Fruit fly (Drosophila melanogaster) whole organism, embryonic: ENCODE data around the gene CG14797.

Experiments
- Awh ChIP-seq: fragments of 200-800 bp; sonication (Bioruptor generic); IDR thresholded peaks from 2 replicates; pipeline ENCODE4, ENCODE4 v1.3.6; 2022; ENCODE audit warnings: missing biosample characterization, missing genetic modification characterization
- CG10209 ChIP-seq: fragments of 200-800 bp; sonication (Bioruptor generic); optimal IDR thresholded peaks from 3 replicates; lab custom pipeline; 2017; ENCODE audit warnings: missing biosample characterization, mild to moderate bottlenecking, missing genetic modification characterization, missing genetic modification reagents
- CG10274 ChIP-seq: fragments of 200-800 bp; sonication (Bioruptor generic); optimal IDR thresholded peaks from 3 replicates; lab custom pipeline; 2017; ENCODE audit warnings: missing biosample characterization, mild to moderate bottlenecking, missing genetic modification characterization
- CG13287 ChIP-seq: fragments of 200-800 bp; sonication (Bioruptor generic); IDR thresholded peaks from 2 replicates; pipeline ENCODE4 v1.3.6; 2022; ENCODE audit warnings: missing biosample characterization, missing genetic modification characterization; ENCODE audit not compliant: partially characterized antibody
- CG13775 ChIP-seq: fragments of 200-800 bp; sonication (Bioruptor generic); optimal IDR thresholded peaks from 3 replicates; lab custom pipeline; 2017; ENCODE audit warnings: missing biosample characterization, mild to moderate bottlenecking, missing genetic modification characterization
- CG15269 ChIP-seq: fragments of 200-800 bp; sonication (Bioruptor generic); optimal IDR thresholded peaks from 2 replicates; lab custom pipeline; 2018; ENCODE audit warnings: missing biosample characterization, mild to moderate bottlenecking, missing genetic modification characterization, moderate library complexity
- CG15479 ChIP-seq: fragments of 200-800 bp; sonication (Bioruptor generic); optimal IDR thresholded peaks from 3 replicates; lab custom pipeline; 2019; ENCODE audit warnings: missing biosample characterization, mild to moderate bottlenecking, missing genetic modification characterization, moderate library complexity
- CG16863 ChIP-seq: fragments of 200-800 bp; sonication (Bioruptor generic); optimal IDR thresholded peaks from 3 replicates; lab custom pipeline; 2016; ENCODE audit warnings: missing biosample characterization, missing genetic modification characterization
- CG17612 ChIP-seq: fragments of 200-800 bp; sonication (Bioruptor generic); IDR thresholded peaks from 2 replicates; pipeline ENCODE4 v1.3.6; 2022; ENCODE audit warnings: missing biosample characterization, missing genetic modification characterization
- CG18262 ChIP-seq: fragments of 200-800 bp; optimal IDR thresholded peaks from 3 replicates; lab custom pipeline; 2019; ENCODE audit warnings: missing biosample characterization, mild to moderate bottlenecking, missing genetic modification characterization, moderate library complexity
- CG2199 ChIP-seq: fragments of 200-800 bp; sonication (Bioruptor generic); IDR thresholded peaks from 3 replicates; pipeline ENCODE4 v1.3.6; 2022; ENCODE audit warnings: missing biosample characterization, missing genetic modification characterization
- CG30431 ChIP-seq: fragments of 200-800 bp; sonication (Bioruptor generic); optimal IDR thresholded peaks from 2 replicates; lab custom pipeline; 2017; ENCODE audit warnings: missing biosample characterization, missing genetic modification characterization
- CG31224 ChIP-seq: fragments of 200-800 bp; sonication (Bioruptor generic); IDR thresholded peaks from 2 replicates; pipeline ENCODE4 v1.3.6; 2022; ENCODE audit warnings: missing biosample characterization, missing genetic modification characterization
- CG3995 ChIP-seq: fragments of 200-800 bp; sonication (Bioruptor generic); optimal IDR thresholded peaks from 3 replicates; lab custom pipeline; 2016; ENCODE audit warnings: missing biosample characterization, missing genetic modification characterization
- CG6791 ChIP-seq: fragments of 200-800 bp; sonication (Bioruptor generic); IDR thresholded peaks from 3 replicates; pipeline ENCODE4 v1.3.6; 2022; ENCODE audit warnings: missing biosample characterization, missing genetic modification characterization; ENCODE audit not compliant: partially characterized antibody
- CG7963 ChIP-seq: fragments of 200-800 bp; sonication (Bioruptor generic); IDR thresholded peaks from 3 replicates; pipeline ENCODE4 v1.3.6; 2022; ENCODE audit warnings: missing biosample characterization, missing genetic modification characterization; ENCODE audit not compliant: partially characterized antibody
- CG8924 ChIP-seq: fragments of 200-800 bp; optimal IDR thresholded peaks from 3 replicates; lab custom pipeline; 2019; ENCODE audit warnings: missing biosample characterization, mild to moderate bottlenecking, missing genetic modification characterization, moderate library complexity
- Dbx ChIP-seq: fragments of 200-800 bp; sonication (Bioruptor generic); IDR thresholded peaks from 3 replicates; pipeline ENCODE4 v1.3.6; 2022; ENCODE audit warnings: missing biosample characterization, missing genetic modification characterization
- Dek ChIP-seq: fragments of 200-800 bp; sonication (Bioruptor generic); optimal IDR thresholded peaks from 3 replicates; lab custom pipeline; 2019; ENCODE audit warnings: missing biosample characterization, mild to moderate bottlenecking, missing genetic modification characterization, moderate library complexity
- Dll ChIP-seq: fragments of 200-800 bp; sonication (Bioruptor generic); IDR thresholded peaks from 4 replicates; pipeline ENCODE4 v1.3.6; 2022; ENCODE audit warnings: missing biosample characterization, missing genetic modification characterization; ENCODE audit not compliant: partially characterized antibody
- Dp ChIP-seq: fragments of 200-800 bp; sonication (Bioruptor generic); optimal IDR thresholded peaks from 2 replicates; lab custom pipeline; 2018; ENCODE audit warnings: missing biosample characterization, mild to moderate bottlenecking, missing genetic modification characterization, moderate library complexity
- Drgx ChIP-seq: fragments of 200-800 bp; sonication (Bioruptor generic); IDR thresholded peaks from 2 replicates; pipeline ENCODE4 v1.3.6; 2022; ENCODE audit warnings: missing biosample characterization, missing genetic modification characterization
- Fer2 ChIP-seq: fragments of 200-800 bp; sonication (Bioruptor generic); optimal IDR thresholded peaks from 2 replicates; lab custom pipeline; 2018; ENCODE audit warnings: missing biosample characterization, mild to moderate bottlenecking, missing genetic modification characterization, moderate library complexity
- HHEX ChIP-seq: fragments of 200-800 bp; sonication (Bioruptor generic); optimal IDR thresholded peaks from 3 replicates; lab custom pipeline; 2017; ENCODE audit warnings: missing biosample characterization, mild to moderate bottlenecking, missing genetic modification characterization, missing genetic modification reagents
- HLH54F ChIP-seq: fragments of 200-800 bp; sonication (Bioruptor generic); optimal IDR thresholded peaks from 3 replicates; lab custom pipeline; 2016; ENCODE audit warnings: missing biosample characterization, missing genetic modification characterization
- Hr78 ChIP-seq, 2 experiments: fragments of 200-800 bp in 1 of 2; fragments of >200 bp in 1 of 2; sonication (Bioruptor generic) in 1 of 2; optimal IDR thresholded peaks; 2 replicates each; lab custom pipeline; 2017 to 2019; ENCODE audit warnings: missing biosample characterization in 2 of 2, missing genetic modification characterization in 2 of 2, mild to moderate bottlenecking in 1 of 2, moderate library complexity in 1 of 2
- Hsf ChIP-seq: fragments of 200-800 bp; sonication (Bioruptor generic); optimal IDR thresholded peaks from 3 replicates; lab custom pipeline; 2016; ENCODE audit warnings: missing biosample characterization, missing genetic modification characterization
- Lpt ChIP-seq: fragments of >200 bp; optimal IDR thresholded peaks from 2 replicates; lab custom pipeline; 2018; ENCODE audit warnings: missing biosample characterization, missing genetic modification characterization
- Max ChIP-seq: fragments of 200-800 bp; sonication (Bioruptor generic); optimal IDR thresholded peaks from 2 replicates; lab custom pipeline; 2016; ENCODE audit warnings: missing biosample characterization, mild to moderate bottlenecking, missing genetic modification characterization
- Ravus ChIP-seq: fragments of 200-800 bp; sonication (Bioruptor generic); IDR thresholded peaks from 2 replicates; pipeline ENCODE4 v1.3.6; 2022; ENCODE audit warnings: missing biosample characterization, missing genetic modification characterization
- Scr ChIP-seq: fragments of 200-800 bp; sonication (Bioruptor generic); IDR thresholded peaks from 2 replicates; pipeline ENCODE4 v1.3.6; 2022; ENCODE audit warnings: missing biosample characterization, missing genetic modification characterization; ENCODE audit not compliant: partially characterized antibody
- YL-1 ChIP-seq: fragments of 200-800 bp; sonication (Bioruptor generic); optimal IDR thresholded peaks from 3 replicates; lab custom pipeline; 2017; ENCODE audit warnings: missing biosample characterization, mild to moderate bottlenecking, missing genetic modification characterization
- abd-A ChIP-seq: fragments of 200-800 bp; sonication (Bioruptor generic); optimal IDR thresholded peaks from 3 replicates; lab custom pipeline; 2019; ENCODE audit warnings: missing biosample characterization, mild to moderate bottlenecking, missing genetic modification characterization, moderate library complexity
- al ChIP-seq: fragments of 200-800 bp; sonication (Bioruptor generic); IDR thresholded peaks from 2 replicates; pipeline ENCODE4 v1.3.6; 2022; ENCODE audit warnings: missing biosample characterization, missing genetic modification characterization
- chif ChIP-seq, 2 experiments: fragments of 200-800 bp; sonication (Bioruptor generic); optimal IDR thresholded peaks; 3 replicates each; lab custom pipeline; 2016; ENCODE audit warnings: missing biosample characterization in 2 of 2, missing genetic modification characterization in 2 of 2
- danr ChIP-seq: fragments of 200-800 bp; sonication (Bioruptor generic); IDR thresholded peaks from 2 replicates; pipeline ENCODE4 v1.3.6; 2022; ENCODE audit warnings: missing biosample characterization, missing genetic modification characterization
- esg ChIP-seq: fragments of 200-800 bp; sonication (Bioruptor generic); conservative IDR thresholded peaks from 2 replicates; pipeline ENCODE4 v1.3.6; 2022; ENCODE audit warnings: missing biosample characterization, missing genetic modification characterization
- grau ChIP-seq: fragments of 200-800 bp; optimal IDR thresholded peaks from 3 replicates; lab custom pipeline; 2019; ENCODE audit warnings: missing biosample characterization, mild to moderate bottlenecking, missing genetic modification characterization, moderate library complexity
- gsb ChIP-seq: fragments of 200-800 bp; sonication (Bioruptor generic); IDR thresholded peaks from 2 replicates; pipeline ENCODE4 v1.3.6; 2022; ENCODE audit warnings: missing biosample characterization, missing genetic modification characterization
- hbn ChIP-seq: fragments of 200-800 bp; sonication (Bioruptor generic); IDR thresholded peaks from 2 replicates; pipeline ENCODE4 v1.3.6; 2022; ENCODE audit warnings: missing biosample characterization, missing genetic modification characterization; ENCODE audit not compliant: partially characterized antibody
- lbe ChIP-seq: fragments of 200-800 bp; sonication (Bioruptor generic); optimal IDR thresholded peaks from 2 replicates; lab custom pipeline; 2016; ENCODE audit warnings: missing biosample characterization, mild to moderate bottlenecking, missing genetic modification characterization
- mld ChIP-seq: fragments of 200-800 bp; sonication (Bioruptor generic); IDR thresholded peaks from 3 replicates; pipeline ENCODE4 v1.3.6; 2022; ENCODE audit warnings: missing biosample characterization, missing genetic modification characterization; ENCODE audit not compliant: partially characterized antibody
- nerfin-1 ChIP-seq: fragments of 200-800 bp; sonication (Bioruptor generic); optimal IDR thresholded peaks from 3 replicates; lab custom pipeline; 2019; ENCODE audit warnings: missing biosample characterization, mild to moderate bottlenecking, missing genetic modification characterization, moderate library complexity
- phol ChIP-seq: fragments of 200-800 bp; sonication (Bioruptor generic); optimal IDR thresholded peaks from 3 replicates; lab custom pipeline; 2018; ENCODE audit warnings: missing biosample characterization, mild to moderate bottlenecking, missing genetic modification characterization, moderate library complexity
- rib ChIP-seq: fragments of 200-800 bp; sonication (Bioruptor generic); IDR thresholded peaks from 2 replicates; pipeline ENCODE4 v1.3.6; 2022; ENCODE audit warnings: missing biosample characterization, missing genetic modification characterization
- ro ChIP-seq: fragments of 200-800 bp; sonication (Bioruptor generic); IDR thresholded peaks from 2 replicates; pipeline ENCODE4 v1.3.6; 2022; ENCODE audit warnings: missing biosample characterization, missing genetic modification characterization
- ttk ChIP-seq: fragments of 200-800 bp; sonication (Bioruptor generic); IDR thresholded peaks from 2 replicates; pipeline ENCODE4 v2.1.2; 2022; ENCODE audit warnings: missing biosample characterization, missing genetic modification characterization
- tup ChIP-seq: fragments of 200-800 bp; sonication (Bioruptor generic); optimal IDR thresholded peaks from 2 replicates; lab custom pipeline; 2016; ENCODE audit warnings: missing biosample characterization, mild to moderate bottlenecking, missing genetic modification characterization, moderate library complexity
- unc-4 ChIP-seq: fragments of 200-800 bp; sonication (Bioruptor generic); IDR thresholded peaks from 2 replicates; pipeline ENCODE4 v1.3.6; 2022; ENCODE audit warnings: missing biosample characterization, missing genetic modification characterization; ENCODE audit not compliant: partially characterized antibody
- yki ChIP-seq: fragments of >200 bp; optimal IDR thresholded peaks from 3 replicates; lab custom pipeline; 2018

CG14797 gene

dm6 chrX:1669214-1669613 is 12.2 kb upstream of the CG14797 start, which contains the start of the genes CG3740 and hfw (continued):
- TF ChIP-seq Hr78 (GFP tag; optimal IDR thresholded peaks at IDR 0.05; lab: Kevin White, UChicago) = no peak
- TF ChIP-seq ttk = peak; percentile 71
- TF ChIP-seq HLH54F (GFP tag; lab: Kevin White, UChicago) = no peak
- TF ChIP-seq CG17612 = peak; percentile 28; the same call in 1 of the 2 replicates
- TF ChIP-seq Scr (GFP tag; lab: Robert Waterston, UW) = peak; percentile 95
- TF ChIP-seq al = peak; percentile 78
- peak; percentile 92 for TF ChIP-seq CG13287 (GFP tag; lab: Robert Waterston, UW)
- TF ChIP-seq mld = peak; percentile 52; the same call in 1 of the 3 replicates
- peak; percentile 44 for TF ChIP-seq HHEX (GFP tag; lab: Kevin White, UChicago)
- TF ChIP-seq danr (GFP tag; lab: Robert Waterston, UW) = peak; percentile 53; the same call in 1 of the 2 replicates
- peak; percentile 59 for TF ChIP-seq Drgx (GFP tag; lab: Robert Waterston, UW)
- peak; percentile 82 for TF ChIP-seq CG7963 (GFP tag; lab: Robert Waterston, UW)
- TF ChIP-seq Hsf (GFP tag; lab: Kevin White, UChicago) = peak; percentile 38
- TF ChIP-seq tup (GFP tag; lab: Kevin White, UChicago) = peak; percentile 23
- TF ChIP-seq gsb (GFP tag; lab: Robert Waterston, UW) = peak; percentile 22; the same call in 1 of the 2 replicates
- TF ChIP-seq rib (GFP tag; lab: Robert Waterston, UW) = no peak
- 0 out of 2 replicates have a peak, but pooled peaks have one; percentile 22 for TF ChIP-seq ro (GFP tag; lab: Robert Waterston, UW)
- no peak for TF ChIP-seq yki
- TF ChIP-seq nerfin-1 (tag; lab: Kevin White, UChicago) = peak; percentile 3
- TF ChIP-seq Dbx (GFP tag; lab: Robert Waterston, UW) = peak; percentile 82
- peak; percentile 78 for TF ChIP-seq grau
- TF ChIP-seq CG31224 (GFP tag; lab: Robert Waterston, UW) = peak; percentile 60
- TF ChIP-seq CG30431 (GFP tag; lab: Kevin White, UChicago) = peak; percentile 40
- peak; percentile 94 for TF ChIP-seq Dll (GFP tag; lab: Robert Waterston, UW)
- peak; percentile 60 for TF ChIP-seq CG8924 (tag; lab: Kevin White, UChicago)
- peak; percentile 79 for TF ChIP-seq CG13775
- TF ChIP-seq CG6791 (GFP tag; lab: Robert Waterston, UW) = peak; percentile 83
- TF ChIP-seq Dek (tag; lab: Kevin White, UChicago) = peak; percentile 46
- peak; percentile 88 for TF ChIP-seq hbn (GFP tag; lab: Robert Waterston, UW)
- peak; percentile 73 for TF ChIP-seq esg (GFP tag; lab: Robert Waterston, UW)
- peak; percentile 34 for TF ChIP-seq Max (GFP tag; lab: Kevin White, UChicago)
- TF ChIP-seq CG2199 (GFP tag; lab: Robert Waterston, UW) = 0 out of 3 replicates have a peak, but pooled peaks have one; percentile 34
- no peak for TF ChIP-seq CG15479 (GFP tag; lab: Kevin White, UChicago)
- no peak for TF ChIP-seq CG10274 (GFP tag; lab: Kevin White, UChicago)
- TF ChIP-seq lbe (GFP tag; lab: Kevin White, UChicago) = peak; percentile 74
- no peak for TF ChIP-seq abd-A (tag; lab: Kevin White, UChicago)
- TF ChIP-seq CG18262 (tag; lab: Kevin White, UChicago) = no peak
- peak; percentile 46 for TF ChIP-seq Fer2 (tag; lab: Kevin White, UChicago)
- TF ChIP-seq Awh (GFP tag; lab: Robert Waterston, UW) = peak; percentile 66
- peak; percentile 41 for TF ChIP-seq Dp (GFP tag; lab: Kevin White, UChicago)
- TF ChIP-seq YL-1 (GFP tag; lab: Kevin White, UChicago) = peak; percentile 60
- TF ChIP-seq chif (GFP tag; optimal IDR thresholded peaks at IDR 0.05; lab: Kevin White, UChicago) = peak in 1 of 2 experiments; percentile 10
- peak; percentile 83 for TF ChIP-seq phol (tag; lab: Kevin White, UChicago)
- TF ChIP-seq CG16863 (GFP tag; lab: Kevin White, UChicago) = no peak
- TF ChIP-seq CG10209 (GFP tag; lab: Kevin White, UChicago) = peak; percentile 62
- peak; percentile 94 for TF ChIP-seq unc-4 (GFP tag; lab: Robert Waterston, UW)
- TF ChIP-seq Ravus (GFP tag; lab: Robert Waterston, UW) = peak; percentile 12; the same call in 1 of the 2 replicates
- peak; percentile 61 for TF ChIP-seq CG15269 (tag; lab: Kevin White, UChicago)
- no peak for TF ChIP-seq Lpt (GFP tag; lab: Kevin White, UChicago)
- TF ChIP-seq CG3995 (GFP tag; lab: Kevin White, UChicago) = peak; percentile 89
